Fruit fly (Drosophila melanogaster): ENCODE measurements around the gene Ir94a.

dm6 chr3R:22163258-22163805 lies 50.1 kb downstream of the Ir94a start:
- TF ChIP-seq CG31627 (GFP tag; optimal IDR thresholded peaks at IDR 0.05) = peak; percentile 25
- TF ChIP-seq vri (GFP tag; optimal IDR thresholded peaks at IDR 0.05) = no peak
- no peak for TF ChIP-seq salr (GFP tag; optimal IDR thresholded peaks at IDR 0.05)
- no peak for TF ChIP-seq ss (GFP tag; optimal IDR thresholded peaks at IDR 0.05)
- no peak for TF ChIP-seq Sox14 (GFP tag; optimal IDR thresholded peaks at IDR 0.05)
- TF ChIP-seq CG6808 (GFP tag; optimal IDR thresholded peaks at IDR 0.05) = peak; percentile 41
- TF ChIP-seq eg (GFP tag; IDR thresholded peaks at IDR 0.05) = no peak
- TF ChIP-seq CG11902 (GFP tag; optimal IDR thresholded peaks at IDR 0.05) = no peak
- no peak for TF ChIP-seq Lpt (GFP tag; optimal IDR thresholded peaks at IDR 0.05)
- no peak for TF ChIP-seq CG6854 (GFP tag; optimal IDR thresholded peaks at IDR 0.05)
- TF ChIP-seq Hr39 (GFP tag; optimal IDR thresholded peaks at IDR 0.05) = peak; percentile 20
- TF ChIP-seq Eip78C (GFP tag) = peak; percentile 88
- TF ChIP-seq Sox102F (GFP tag; optimal IDR thresholded peaks at IDR 0.05) = no peak
- peak; percentile 29 for TF ChIP-seq CG32006 (GFP tag; optimal IDR thresholded peaks at IDR 0.05)
